Worm (Caenorhabditis elegans) whole organism, young adult: Measurements from ENCODE around the gene F11C7.7.

Experiments
- F10E7.11 ChIP-seq: sonication (generic microtip); optimal IDR thresholded peaks from 2 replicates; lab custom pipeline; 2017; ENCODE audit warnings: mild to moderate bottlenecking, missing genetic modification characterization, moderate library complexity, missing compliant biosample characterization
- F33H1.4 ChIP-seq: fragments of 200-800 bp; sonication (Bioruptor generic); IDR thresholded peaks from 2 replicates; pipeline ENCODE4 v1.3.6; 2022; ENCODE audit warnings: missing genetic modification reagents, missing genetic modification characterization, missing compliant biosample characterization
- F49E8.2 ChIP-seq: sonication (generic microtip); optimal IDR thresholded peaks from 3 replicates; lab custom pipeline; 2017; ENCODE audit warnings: missing genetic modification characterization, mild to moderate bottlenecking, missing compliant biosample characterization, antibody characterized with exemption, moderate library complexity; ENCODE audit not compliant: insufficient read depth
- Y53G8AR.9 ChIP-seq: fragments of 200-800 bp; sonication (Bioruptor generic); conservative IDR thresholded peaks from 2 replicates; pipeline ENCODE4 v1.3.6; 2022; ENCODE audit warnings: missing genetic modification reagents, missing genetic modification characterization, missing compliant biosample characterization
- Y56A3A.18 ChIP-seq: fragments of 200-800 bp; sonication (Bioruptor generic); IDR thresholded peaks from 2 replicates; pipeline ENCODE4 v1.3.6; 2022; ENCODE audit warnings: missing genetic modification reagents, missing genetic modification characterization, missing compliant biosample characterization
- ZK185.1 ChIP-seq: sonication (generic microtip); optimal IDR thresholded peaks from 2 replicates; lab custom pipeline; 2016; ENCODE audit warnings: mild to moderate bottlenecking, missing genetic modification characterization, missing compliant biosample characterization; ENCODE audit not compliant: poor library complexity, severe bottlenecking
- ama-1 ChIP-seq, 3 experiments: fragments of 150-350 bp in 1 of 3; sonication (generic microtip) in 2 of 3; optimal IDR thresholded peaks; 2 replicates each; lab custom pipeline; 2014 to 2018; ENCODE audit warnings: missing biosample characterization in 2 of 3, missing genetic modification characterization in 2 of 3, missing genetic modification reagents in 2 of 3
- atf-7 ChIP-seq: sonication (generic microtip); optimal IDR thresholded peaks from 2 replicates; lab custom pipeline; 2017; ENCODE audit warnings: mild to moderate bottlenecking, missing genetic modification characterization, missing compliant biosample characterization
- attf-5 ChIP-seq: fragments of 200-800 bp; sonication (Bioruptor generic); optimal IDR thresholded peaks from 2 replicates; lab custom pipeline; 2018; ENCODE audit warnings: mild to moderate bottlenecking, missing genetic modification characterization, missing compliant biosample characterization
- bed-1 ChIP-seq: fragments of 200-800 bp; sonication (Bioruptor generic); IDR thresholded peaks from 2 replicates; pipeline ENCODE4 v1.3.6; 2022; ENCODE audit warnings: missing genetic modification reagents, missing genetic modification characterization, missing compliant biosample characterization
- bed-2 ChIP-seq: fragments of 200-800 bp; sonication (Bioruptor generic); IDR thresholded peaks from 2 replicates; pipeline ENCODE4 v1.3.6; 2022; ENCODE audit warnings: missing genetic modification reagents, missing genetic modification characterization, missing compliant biosample characterization
- ccch-3 ChIP-seq: fragments of 200-800 bp; sonication (Bioruptor generic); optimal IDR thresholded peaks from 2 replicates; lab custom pipeline; 2018; ENCODE audit warnings: mild to moderate bottlenecking, missing genetic modification characterization, missing compliant biosample characterization
- ceh-40 ChIP-seq: fragments of 200-800 bp; sonication (Bioruptor generic); IDR thresholded peaks from 2 replicates; pipeline ENCODE4 v1.3.6; 2022; ENCODE audit warnings: missing genetic modification characterization, missing compliant biosample characterization
- ceh-58 ChIP-seq: fragments of 200-800 bp; sonication (Bioruptor generic); IDR thresholded peaks from 2 replicates; pipeline ENCODE4 v1.3.6; 2022; ENCODE audit warnings: missing genetic modification characterization, missing compliant biosample characterization
- ceh-91 ChIP-seq: fragments of 200-800 bp; sonication (Bioruptor generic); IDR thresholded peaks from 2 replicates; pipeline ENCODE4 v1.3.6; 2022; ENCODE audit warnings: missing genetic modification reagents, missing genetic modification characterization, missing compliant biosample characterization
- chd-7 ChIP-seq: sonication (generic microtip); optimal IDR thresholded peaks from 2 replicates; lab custom pipeline; 2016; ENCODE audit warnings: mild to moderate bottlenecking, missing genetic modification characterization, moderate library complexity, missing compliant biosample characterization
- die-1 ChIP-seq: sonication (generic microtip); optimal IDR thresholded peaks from 2 replicates; lab custom pipeline; 2016; ENCODE audit warnings: missing genotype, mild to moderate bottlenecking, missing genetic modification characterization, missing compliant biosample characterization
- dpff-1 ChIP-seq: sonication (generic microtip); optimal IDR thresholded peaks from 2 replicates; lab custom pipeline; 2017; ENCODE audit warnings: mild to moderate bottlenecking, missing genetic modification characterization, missing compliant biosample characterization
- egrh-3 ChIP-seq: fragments of 200-800 bp; sonication (Bioruptor generic); IDR thresholded peaks from 2 replicates; pipeline ENCODE4 v1.3.6; 2022; ENCODE audit warnings: missing genetic modification reagents, missing genetic modification characterization, missing compliant biosample characterization
- ekl-4 ChIP-seq: fragments of 200-800 bp; sonication (Bioruptor generic); IDR thresholded peaks from 2 replicates; pipeline ENCODE4 v1.3.6; 2022; ENCODE audit warnings: missing genetic modification reagents, missing genetic modification characterization, missing compliant biosample characterization
- fkh-3 ChIP-seq: sonication (generic microtip); optimal IDR thresholded peaks from 2 replicates; lab custom pipeline; 2016; ENCODE audit warnings: mild to moderate bottlenecking, missing genetic modification characterization, missing compliant biosample characterization
- gei-17 ChIP-seq: fragments of 200-800 bp; sonication (Bioruptor generic); optimal IDR thresholded peaks from 2 replicates; lab custom pipeline; 2018; ENCODE audit warnings: mild to moderate bottlenecking, missing genetic modification characterization, missing compliant biosample characterization
- hlh-12 ChIP-seq: sonication (generic microtip); optimal IDR thresholded peaks from 2 replicates; lab custom pipeline; 2016; ENCODE audit warnings: missing genetic modification characterization, missing compliant biosample characterization
- hsf-1 ChIP-seq: fragments of 200-800 bp; sonication (Bioruptor generic); IDR thresholded peaks from 2 replicates; pipeline ENCODE4 v1.3.6; 2022; ENCODE audit warnings: missing genetic modification reagents, missing genetic modification characterization, missing compliant biosample characterization
- lag-1 ChIP-seq: fragments of 200-800 bp; sonication (Bioruptor generic); IDR thresholded peaks from 2 replicates; pipeline ENCODE4 v1.3.6; 2022; ENCODE audit warnings: missing genetic modification reagents, missing genetic modification characterization, missing compliant biosample characterization
- let-526 ChIP-seq: fragments of 200-800 bp; sonication (Bioruptor generic); IDR thresholded peaks from 2 replicates; pipeline ENCODE4 v1.3.6; 2022; ENCODE audit warnings: missing genetic modification reagents, missing genetic modification characterization, missing compliant biosample characterization
- lin-26 ChIP-seq: fragments of 200-800 bp; sonication (Bioruptor generic); IDR thresholded peaks from 2 replicates; pipeline ENCODE4 v1.3.6; 2022; ENCODE audit warnings: missing genetic modification reagents, missing genetic modification characterization, missing compliant biosample characterization
- lin-35 ChIP-seq, 3 experiments: fragments of 150-350 bp in 2 of 3; sonication (generic microtip) in 1 of 3; optimal IDR thresholded peaks; 2 replicates each; lab custom pipeline; 2014 to 2018; ENCODE audit warnings: missing biosample characterization in 3 of 3, missing genetic modification characterization in 3 of 3, missing genetic modification reagents in 3 of 3
- lin-40 ChIP-seq: sonication (generic microtip); optimal IDR thresholded peaks from 2 replicates; lab custom pipeline; 2016; ENCODE audit warnings: missing genetic modification characterization, mild to moderate bottlenecking, missing compliant biosample characterization, missing genotype, missing genetic modification reagents
- mcd-1 ChIP-seq: fragments of 200-800 bp; sonication (Bioruptor generic); IDR thresholded peaks from 2 replicates; pipeline ENCODE4 v1.3.6; 2022; ENCODE audit warnings: missing genetic modification reagents, missing genetic modification characterization, missing compliant biosample characterization
- mel-28 ChIP-seq: sonication (generic microtip); optimal IDR thresholded peaks from 2 replicates; lab custom pipeline; 2016; ENCODE audit warnings: borderline replicate concordance, mild to moderate bottlenecking, missing genetic modification characterization, missing compliant biosample characterization
- nfya-1 ChIP-seq: sonication (generic microtip); optimal IDR thresholded peaks from 2 replicates; lab custom pipeline; 2017; ENCODE audit warnings: antibody characterized with exemption, missing compliant biosample characterization, missing genetic modification characterization, borderline replicate concordance; ENCODE audit not compliant: insufficient read depth
- nfya-2 ChIP-seq: fragments of 200-800 bp; sonication (Bioruptor generic); IDR thresholded peaks from 2 replicates; pipeline ENCODE4 v1.3.6; 2022; ENCODE audit warnings: missing genetic modification reagents, missing genetic modification characterization, missing compliant biosample characterization
- nhr-27 ChIP-seq: fragments of 200-800 bp; sonication (Bioruptor generic); optimal IDR thresholded peaks from 2 replicates; lab custom pipeline; 2018; ENCODE audit warnings: mild to moderate bottlenecking, missing genetic modification characterization, moderate library complexity, missing compliant biosample characterization
- nhr-90 ChIP-seq: sonication (generic microtip); optimal IDR thresholded peaks from 2 replicates; lab custom pipeline; 2016; ENCODE audit warnings: missing genotype, mild to moderate bottlenecking, missing genetic modification characterization, missing compliant biosample characterization
- pbrm-1 ChIP-seq: fragments of 200-800 bp; sonication (Bioruptor generic); IDR thresholded peaks from 2 replicates; pipeline ENCODE4 v1.3.6; 2022; ENCODE audit warnings: missing genetic modification reagents, missing genetic modification characterization, missing compliant biosample characterization
- rcor-1 ChIP-seq: fragments of 200-800 bp; sonication (Bioruptor generic); IDR thresholded peaks from 2 replicates; pipeline ENCODE4 v1.3.6; 2022; ENCODE audit warnings: missing genetic modification reagents, missing genetic modification characterization, missing compliant biosample characterization
- sdz-38 ChIP-seq: sonication (generic microtip); optimal IDR thresholded peaks from 2 replicates; lab custom pipeline; 2016; ENCODE audit warnings: missing genotype, missing genetic modification characterization, missing compliant biosample characterization
- somi-1 ChIP-seq: fragments of 200-800 bp; sonication (Bioruptor generic); optimal IDR thresholded peaks from 2 replicates; lab custom pipeline; 2018; ENCODE audit warnings: mild to moderate bottlenecking, missing genetic modification characterization, missing compliant biosample characterization
- ztf-26 ChIP-seq: sonication (generic microtip); optimal IDR thresholded peaks from 2 replicates; lab custom pipeline; 2017; ENCODE audit warnings: missing genetic modification characterization, missing compliant biosample characterization
- ztf-28 ChIP-seq: fragments of 200-800 bp; sonication (Bioruptor generic); IDR thresholded peaks from 2 replicates; pipeline ENCODE4 v1.3.6; 2022; ENCODE audit warnings: missing genetic modification reagents, missing genetic modification characterization, missing compliant biosample characterization
- ztf-3 ChIP-seq: fragments of 200-800 bp; sonication (Bioruptor generic); optimal IDR thresholded peaks from 2 replicates; lab custom pipeline; 2018; ENCODE audit warnings: mild to moderate bottlenecking, missing genetic modification characterization, missing compliant biosample characterization

F11C7.7 gene

ce11 chrX:17412642-17413041, 14.2 kb downstream of the F11C7.7 start (continued):
- TF ChIP-seq F10E7.11 (no peak), let-526 (GFP tag; lab: Robert Waterston, UW) (no peak), dpff-1 (tag; lab: Kevin White, UChicago) (no peak)

ce11 chrX:17413868-17414267, 15.5 kb downstream of the F11C7.7 start, which contains the start of gene crb-1:
Gene crb-1, minus strand, starts transcription at chrX:17414014.
- TF ChIP-seq ccch-3 (GFP tag; lab: Kevin White, UChicago) = no peak
- no peak for TF ChIP-seq fkh-3 (tag; lab: Kevin White, UChicago)
- no peak for TF ChIP-seq nfya-1 (tag; lab: Kevin White, UChicago)
- TF ChIP-seq ZK185.1 = no peak
- TF ChIP-seq atf-7 = no peak
- TF ChIP-seq ceh-91 (GFP tag; lab: Robert Waterston, UW) = no peak

- no peak for TF ChIP-seq ztf-28 (GFP tag; lab: Robert Waterston, UW)
- no peak for TF ChIP-seq bed-1
- TF ChIP-seq lin-40 = no peak
- no peak for TF ChIP-seq ceh-58
- no peak for TF ChIP-seq nfya-2 (GFP tag; lab: Robert Waterston, UW)
- no peak for TF ChIP-seq fkh-3 (tag; lab: Kevin White, UChicago)
- TF ChIP-seq atf-7 = no peak
- TF ChIP-seq die-1 (tag; lab: Kevin White, UChicago) = no peak
- TF ChIP-seq nhr-90 (tag; lab: Kevin White, UChicago) = no peak
- no peak for TF ChIP-seq attf-5 (GFP tag; lab: Kevin White, UChicago)
- no peak for TF ChIP-seq egrh-3 (GFP tag; lab: Robert Waterston, UW)
- no peak for TF ChIP-seq lag-1 (GFP tag; lab: Robert Waterston, UW)
- TF ChIP-seq ztf-3 = no peak
- TF ChIP-seq let-526 (GFP tag; lab: Robert Waterston, UW) = no peak
- no peak for TF ChIP-seq hlh-12
- TF ChIP-seq mel-28 = no peak
- no peak for TF ChIP-seq bed-2 (GFP tag; lab: Robert Waterston, UW)
Observed at ce11 chrX:17417505-17418004, 19.2 kb downstream of the F11C7.7 start.

ce11 chrX:17419813-17420584, 21.6 kb downstream of the F11C7.7 start:
- TF ChIP-seq Y56A3A.18 (GFP tag; lab: Robert Waterston, UW) = 0 out of 2 replicates have a peak, but pooled peaks have one; percentile 7
- TF ChIP-seq mcd-1 (GFP tag; lab: Robert Waterston, UW) = 0 out of 2 replicates have a peak, but pooled peaks have one; percentile 3
- TF ChIP-seq somi-1 (GFP tag; lab: Kevin White, UChicago) = peak; percentile 11
- TF ChIP-seq hsf-1 (GFP tag; lab: Robert Waterston, UW) = no peak
- TF ChIP-seq nhr-27 = peak; percentile 26
- peak; percentile 68 for TF ChIP-seq ztf-26 (tag; lab: Kevin White, UChicago)
- TF ChIP-seq lin-40 = peak; percentile 47
- TF ChIP-seq ekl-4 (GFP tag; lab: Robert Waterston, UW) = 0 out of 2 replicates have a peak, but pooled peaks have one; percentile 7
- peak in 1 of 3 experiments; percentile 18 for TF ChIP-seq lin-35 (GFP tag; optimal IDR thresholded peaks at IDR 0.05; lab: Kevin White, UChicago)
- no peak for TF ChIP-seq sdz-38 (tag; lab: Kevin White, UChicago)
- peak; percentile 49 for TF ChIP-seq gei-17 (GFP tag; lab: Kevin White, UChicago)
- 0 out of 2 replicates have a peak, but pooled peaks have one; percentile 16 for TF ChIP-seq Y53G8AR.9 (GFP tag; lab: Robert Waterston, UW)
- TF ChIP-seq ama-1 (optimal IDR thresholded peaks at IDR 0.05; lab: Kevin White, UChicago) = peak; percentile 70
- TF ChIP-seq ama-1 (GFP tag; optimal IDR thresholded peaks at IDR 0.05; lab: Kevin White, UChicago) = no peak
- no peak for TF ChIP-seq rcor-1
- TF ChIP-seq ZK185.1 = peak; percentile 28
- TF ChIP-seq lin-26 = peak; percentile 57; the same call in 1 of the 2 replicates
- no peak for TF ChIP-seq F49E8.2 (tag; lab: Kevin White, UChicago)
- no peak for TF ChIP-seq F33H1.4 (GFP tag; lab: Robert Waterston, UW)
- peak; percentile 38 for TF ChIP-seq chd-7 (tag; lab: Kevin White, UChicago)
- peak; percentile 34; the same call in 1 of the 2 replicates for TF ChIP-seq pbrm-1 (GFP tag; lab: Robert Waterston, UW)
- TF ChIP-seq ceh-40 (GFP tag; lab: Robert Waterston, UW) = 0 out of 2 replicates have a peak, but pooled peaks have one; percentile 14
